Fruit fly (Drosophila melanogaster): ENCODE measurements around the gene Icmt.

Gene Icmt

dm6 chr3L:13021727-13022126, 3.7 kb downstream of the Icmt start (continued):
- no peak for TF ChIP-seq CrebB (tag; optimal IDR thresholded peaks at IDR 0.05)
- no peak for TF ChIP-seq CG10959 (GFP tag; IDR thresholded peaks at IDR 0.05)
- peak; percentile 37 for TF ChIP-seq CG7839 (tag; optimal IDR thresholded peaks at IDR 0.05)
- no peak for TF ChIP-seq btn (GFP tag; optimal IDR thresholded peaks at IDR 0.05)
- peak; percentile 44; the same call in 1 of the 2 replicates for TF ChIP-seq HLH3B (GFP tag; IDR thresholded peaks at IDR 0.05)
- no peak for TF ChIP-seq CG3995 (GFP tag; optimal IDR thresholded peaks at IDR 0.05)
- TF ChIP-seq CG15601 (tag; optimal IDR thresholded peaks at IDR 0.05), result peak; percentile 52
- peak; percentile 45 for TF ChIP-seq lbe (GFP tag; optimal IDR thresholded peaks at IDR 0.05)
- no peak for TF ChIP-seq pros (GFP tag; optimal IDR thresholded peaks at IDR 0.05)
- TF ChIP-seq E2f2 (GFP tag; IDR thresholded peaks at IDR 0.05), result 0 out of 2 replicates have a peak, but pooled peaks have one; percentile 17
- TF ChIP-seq Dip3 (GFP tag; optimal IDR thresholded peaks at IDR 0.05), result no peak
- TF ChIP-seq CG13296 (GFP tag; optimal IDR thresholded peaks at IDR 0.05), result peak; percentile 44
- no peak for TF ChIP-seq her (GFP tag; optimal IDR thresholded peaks at IDR 0.05)
- peak; percentile 37 for TF ChIP-seq Hmr (GFP tag; optimal IDR thresholded peaks at IDR 0.05)
- no peak for TF ChIP-seq CG10462 (GFP tag; optimal IDR thresholded peaks at IDR 0.05)
- TF ChIP-seq mirr (GFP tag; optimal IDR thresholded peaks at IDR 0.05), result peak; percentile 14
- TF ChIP-seq CG14441 (GFP tag; IDR thresholded peaks at IDR 0.05), result 0 out of 2 replicates have a peak, but pooled peaks have one; percentile 27
- TF ChIP-seq Fer3 (tag; optimal IDR thresholded peaks at IDR 0.05), result peak; percentile 19
- no peak for TF ChIP-seq chif (GFP tag; optimal IDR thresholded peaks at IDR 0.05)
- no peak for TF ChIP-seq ap (GFP tag; IDR thresholded peaks at IDR 0.05)
- peak; percentile 27; the same call in 1 of the 3 replicates for TF ChIP-seq row (GFP tag; IDR thresholded peaks at IDR 0.05)
- TF ChIP-seq CG12155 (GFP tag; optimal IDR thresholded peaks at IDR 0.05), result peak; percentile 6
- no peak for TF ChIP-seq sima (GFP tag; optimal IDR thresholded peaks at IDR 0.05)
- no peak for TF ChIP-seq Doc2 (GFP tag; IDR thresholded peaks at IDR 0.05)
- no peak for TF ChIP-seq twi (tag; optimal IDR thresholded peaks at IDR 0.05)
- TF ChIP-seq CG15479 (GFP tag; optimal IDR thresholded peaks at IDR 0.05), result no peak
- no peak for TF ChIP-seq ttk (GFP tag; IDR thresholded peaks at IDR 0.05)
- no peak for TF ChIP-seq CG2712 (tag; optimal IDR thresholded peaks at IDR 0.05)
- peak; percentile 27 for TF ChIP-seq NfI (GFP tag; optimal IDR thresholded peaks at IDR 0.05)
- TF ChIP-seq CG14667 (GFP tag; IDR thresholded peaks at IDR 0.05), result no peak
- TF ChIP-seq Aef1 (GFP tag; IDR thresholded peaks at IDR 0.05), result peak; percentile 28; the same call in 1 of the 3 replicates
- peak; percentile 3 for TF ChIP-seq CG18619 (GFP tag; optimal IDR thresholded peaks at IDR 0.05)
- no peak for TF ChIP-seq CG1602 (GFP tag; optimal IDR thresholded peaks at IDR 0.05)
- TF ChIP-seq CG10209 (GFP tag; optimal IDR thresholded peaks at IDR 0.05), result no peak
- no peak for TF ChIP-seq zf30C (GFP tag; optimal IDR thresholded peaks at IDR 0.05)
- no peak for TF ChIP-seq Oli (tag; optimal IDR thresholded peaks at IDR 0.05)
- no peak for TF ChIP-seq pnt (GFP tag; optimal IDR thresholded peaks at IDR 0.05)
- no peak for TF ChIP-seq pfk (GFP tag; optimal IDR thresholded peaks at IDR 0.05)
- no peak for TF ChIP-seq Jarid2 (GFP tag; optimal IDR thresholded peaks at IDR 0.05)
- TF ChIP-seq abd-A (tag; optimal IDR thresholded peaks at IDR 0.05), result no peak

- TF ChIP-seq Rfx (GFP tag; IDR thresholded peaks at IDR 0.05) (peak; percentile 83), D19A (tag; optimal IDR thresholded peaks at IDR 0.05) (no peak), so (GFP tag; IDR thresholded peaks at IDR 0.05) (0 out of 3 replicates have a peak, but pooled peaks have one; percentile 34), Dref (GFP tag; IDR thresholded peaks at IDR 0.05) (peak; percentile 54), MESR4 (GFP tag; optimal IDR thresholded peaks at IDR 0.05) (peak; percentile 90), Myb (GFP tag; optimal IDR thresholded peaks at IDR 0.05) (no peak), HLH54F (GFP tag; optimal IDR thresholded peaks at IDR 0.05) (peak; percentile 23), CG2889 (GFP tag; IDR thresholded peaks at IDR 0.05) (0 out of 3 replicates have a peak, but pooled peaks have one; percentile 47), Nf-YA (GFP tag; IDR thresholded peaks at IDR 0.05) (0 out of 2 replicates have a peak, but pooled peaks have one; percentile 27), B-H1 (GFP tag; IDR thresholded peaks at IDR 0.05) (peak; percentile 20; the same call in 2 of the 3 replicates), CG11456 (GFP tag; IDR thresholded peaks at IDR 0.05) (peak; percentile 67; the same call in 1 of the 3 replicates), hbn (GFP tag; IDR thresholded peaks at IDR 0.05; ENCODE audit: partially characterized antibody) (no peak)
These were observed 4.2 kb downstream of the Icmt start, which contains the start of gene Adk2 for dm6 chr3L:13022160-13022853. TSS of gene Adk2 (minus strand) at chr3L:13022688.

Measured in whole organism, embryonic.